Fruit fly (Drosophila melanogaster): Measurements from ENCODE around the gene croc.

Gene croc

DNA sequence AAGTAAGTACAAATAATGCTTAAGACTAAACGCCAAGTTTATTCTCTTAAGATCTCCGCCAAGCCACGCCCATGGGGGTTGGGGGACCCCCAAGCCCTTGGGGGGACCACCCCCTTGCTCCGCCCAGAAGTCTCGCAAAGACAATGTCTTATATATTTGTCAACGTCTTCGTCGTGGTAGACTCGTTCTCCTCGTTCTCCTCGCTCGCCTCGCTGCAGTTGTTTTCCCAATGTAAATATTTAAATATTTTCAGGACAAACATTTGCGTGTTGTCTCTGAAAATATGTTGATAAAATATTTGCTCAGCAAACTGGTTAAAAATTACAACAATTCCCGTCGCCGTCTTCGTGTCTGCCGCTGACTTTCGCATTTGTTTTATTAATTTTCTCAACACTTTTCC is 12.0 kb downstream of the croc start (continued):
- no peak for TF ChIP-seq cad (GFP tag; optimal IDR thresholded peaks at IDR 0.05)
- TF ChIP-seq CG12236 (GFP tag; optimal IDR thresholded peaks at IDR 0.05), result peak; percentile 64
- peak; percentile 76 for TF ChIP-seq NC2β (GFP tag; optimal IDR thresholded peaks at IDR 0.05)
- TF ChIP-seq Neu2 (GFP tag; optimal IDR thresholded peaks at IDR 0.05; ENCODE audit: borderline replicate concordance), result peak; percentile 43
- 0 out of 2 replicates have a peak, but pooled peaks have one; percentile 42 for TF ChIP-seq dati (GFP tag; IDR thresholded peaks at IDR 0.05)
- no peak for TF ChIP-seq Ptx1 (GFP tag; IDR thresholded peaks at IDR 0.05)
- peak; percentile 61; the same call in 1 of the 3 replicates for TF ChIP-seq CG11093 (GFP tag; IDR thresholded peaks at IDR 0.05)
- peak; percentile 100 for TF ChIP-seq fd102C (GFP tag; optimal IDR thresholded peaks at IDR 0.05)
- TF ChIP-seq toy (GFP tag; IDR thresholded peaks at IDR 0.05), result no peak
- TF ChIP-seq CG11695 (GFP tag; IDR thresholded peaks at IDR 0.05), result peak; percentile 51; the same call in 2 of the 3 replicates
- no peak for TF ChIP-seq CG15514 (GFP tag; optimal IDR thresholded peaks at IDR 0.05)
- no peak for TF ChIP-seq CG9215 (GFP tag; IDR thresholded peaks at IDR 0.05)
- TF ChIP-seq fd96Cb (tag; optimal IDR thresholded peaks at IDR 0.05), result peak; percentile 75
- no peak for TF ChIP-seq ash1 (GFP tag; optimal IDR thresholded peaks at IDR 0.05)
- peak; percentile 83 for TF ChIP-seq CG15011 (GFP tag; optimal IDR thresholded peaks at IDR 0.05)
- no peak for TF ChIP-seq Gsc (GFP tag; IDR thresholded peaks at IDR 0.05)
- no peak; the same call in 1 of the 2 replicates for TF ChIP-seq stc (GFP tag; IDR thresholded peaks at IDR 0.05)
- TF ChIP-seq wek (GFP tag; optimal IDR thresholded peaks at IDR 0.05), result peak; percentile 57
- no peak for TF ChIP-seq Nf-YC (tag; optimal IDR thresholded peaks at IDR 0.05)
- TF ChIP-seq pb (GFP tag; optimal IDR thresholded peaks at IDR 0.05), result no peak
- TF ChIP-seq exex (tag; optimal IDR thresholded peaks at IDR 0.05), result no peak
- TF ChIP-seq pnt (GFP tag; optimal IDR thresholded peaks at IDR 0.05), result no peak
- no peak for TF ChIP-seq aop (GFP tag; IDR thresholded peaks at IDR 0.05)
- no peak for TF ChIP-seq Lim3 (GFP tag; IDR thresholded peaks at IDR 0.05)
- TF ChIP-seq kni (GFP tag; optimal IDR thresholded peaks at IDR 0.05), result peak; percentile 67
- TF ChIP-seq CG30020 (tag; optimal IDR thresholded peaks at IDR 0.05), result no peak
- TF ChIP-seq wdn (GFP tag; IDR thresholded peaks at IDR 0.05), result no peak
- TF ChIP-seq hkb (optimal IDR thresholded peaks at IDR 0.05), result no peak
- peak; percentile 54 for TF ChIP-seq hkb (GFP tag; IDR thresholded peaks at IDR 0.05)
- TF ChIP-seq peb (GFP tag; IDR thresholded peaks at IDR 0.05), result 0 out of 2 replicates have a peak, but pooled peaks have one; percentile 14
- no peak for TF ChIP-seq crc (GFP tag; optimal IDR thresholded peaks at IDR 0.05)
- no peak for TF ChIP-seq Hr3 (GFP tag; optimal IDR thresholded peaks at IDR 0.05)
- TF ChIP-seq nau (GFP tag; optimal IDR thresholded peaks at IDR 0.05), result no peak
- TF ChIP-seq CG4854 (GFP tag; optimal IDR thresholded peaks at IDR 0.05), result peak; percentile 53
- TF ChIP-seq disco-r (GFP tag; optimal IDR thresholded peaks at IDR 0.05), result no peak
- no peak for TF ChIP-seq eyg (GFP tag; optimal IDR thresholded peaks at IDR 0.05)
- peak; percentile 27 for TF ChIP-seq shn (GFP tag; optimal IDR thresholded peaks at IDR 0.05)
- TF ChIP-seq CG10462 (GFP tag; optimal IDR thresholded peaks at IDR 0.05), result peak; percentile 30
- TF ChIP-seq so (GFP tag; IDR thresholded peaks at IDR 0.05), result no peak
- no peak for TF ChIP-seq Ravus (GFP tag; IDR thresholded peaks at IDR 0.05)
- no peak for TF ChIP-seq gro (GFP tag; optimal IDR thresholded peaks at IDR 0.05)
- peak; percentile 8 for TF ChIP-seq CG8944 (GFP tag; optimal IDR thresholded peaks at IDR 0.05)
- peak; percentile 89 for TF ChIP-seq zfh1 (GFP tag; IDR thresholded peaks at IDR 0.05)
- peak; percentile 42 for TF ChIP-seq CHES-1-like (GFP tag; optimal IDR thresholded peaks at IDR 0.05)
- TF ChIP-seq yki (optimal IDR thresholded peaks at IDR 0.05), result no peak
- TF ChIP-seq CG11247 (GFP tag; IDR thresholded peaks at IDR 0.05), result no peak
- TF ChIP-seq CG18262 (tag; optimal IDR thresholded peaks at IDR 0.05), result peak; percentile 88
- TF ChIP-seq z (GFP tag; IDR thresholded peaks at IDR 0.05), result 0 out of 3 replicates have a peak, but pooled peaks have one; percentile 35
- TF ChIP-seq Sox100B (GFP tag; optimal IDR thresholded peaks at IDR 0.05), result peak; percentile 66
- peak in 1 of 2 experiments; percentile 87 for TF ChIP-seq bsh (GFP tag; optimal IDR thresholded peaks at IDR 0.05)
- peak; percentile 58 for TF ChIP-seq grau (tag; optimal IDR thresholded peaks at IDR 0.05)
- no peak for TF ChIP-seq CG10321 (GFP tag; IDR thresholded peaks at IDR 0.05)
- TF ChIP-seq Abd-B (GFP tag; optimal IDR thresholded peaks at IDR 0.05), result no peak
